Worm (Caenorhabditis elegans) whole organism, L1 larva: ENCODE results near the gene H06H21.8.

Source experiments
- Y116A8C.19 ChIP-seq: sonication (generic microtip); optimal IDR thresholded peaks from 2 replicates; lab custom pipeline; 2016; ENCODE audit warnings: missing compliant biosample characterization, missing genetic modification characterization, borderline replicate concordance
- aly-2 ChIP-seq: fragments of 150-350 bp; optimal IDR thresholded peaks from 2 replicates; lab custom pipeline; 2014; ENCODE audit warnings: missing biosample characterization, missing genetic modification characterization
- blmp-1 ChIP-seq: fragments of 150-350 bp; optimal IDR thresholded peaks from 2 replicates; lab custom pipeline; 2014; ENCODE audit warnings: missing biosample characterization, missing genetic modification characterization
- lin-14 ChIP-seq: fragments of 200-800 bp; sonication (Bioruptor generic); optimal IDR thresholded peaks from 2 replicates; lab custom pipeline; 2018; ENCODE audit warnings: mild to moderate bottlenecking, missing genetic modification characterization, moderate library complexity, missing compliant biosample characterization
- mep-1 ChIP-seq: fragments of 150-350 bp; optimal IDR thresholded peaks from 2 replicates; lab custom pipeline; 2014; ENCODE audit warnings: missing biosample characterization, missing genetic modification characterization
- nhr-28 ChIP-seq: fragments of 150-350 bp; optimal IDR thresholded peaks from 2 replicates; lab custom pipeline; 2014; ENCODE audit warnings: missing biosample characterization, missing genetic modification characterization
- rnt-1 ChIP-seq: sonication (generic microtip); optimal IDR thresholded peaks from 2 replicates; lab custom pipeline; 2016; ENCODE audit warnings: mild to moderate bottlenecking, missing genetic modification characterization, moderate library complexity, missing compliant biosample characterization
- snu-23 ChIP-seq: sonication (generic microtip); optimal IDR thresholded peaks from 2 replicates; lab custom pipeline; 2016; ENCODE audit warnings: missing genetic modification characterization, missing compliant biosample characterization
- zag-1 ChIP-seq: fragments of 150-350 bp; optimal IDR thresholded peaks from 2 replicates; lab custom pipeline; 2014; ENCODE audit warnings: missing biosample characterization, missing genetic modification characterization

DNA sequence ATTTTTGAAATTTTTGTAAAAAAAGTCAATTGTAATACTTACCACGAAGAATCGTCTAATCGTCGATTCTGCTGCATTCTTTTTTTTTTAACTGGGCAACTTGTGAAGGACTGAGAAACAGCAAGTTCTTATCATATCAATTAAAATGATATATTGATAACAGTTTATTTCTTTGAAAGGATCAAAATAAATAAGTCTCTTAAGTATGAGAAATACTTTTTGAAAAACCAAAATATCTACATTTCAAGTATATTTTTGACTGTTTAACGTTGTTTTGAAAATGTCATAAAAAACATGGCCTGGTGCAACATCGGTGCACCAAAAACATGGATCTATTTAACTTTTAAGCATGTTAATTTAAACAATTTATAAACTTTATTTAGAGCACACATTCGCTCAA is 35.3 kb upstream of the H06H21.8 start, which contains the start of gene Y17G9A.2:
- TF ChIP-seq rnt-1 (tag; lab: Kevin White, UChicago) (no peak), Y116A8C.19 (tag; lab: Kevin White, UChicago) (no peak), lin-14 (GFP tag; lab: Kevin White, UChicago) (no peak), snu-23 (no peak), aly-2 (no peak), blmp-1 (tag; lab: Kevin White, UChicago) (no peak), mep-1 (no peak), zag-1 (tag; lab: Kevin White, UChicago) (no peak), nhr-28 (tag; lab: Kevin White, UChicago) (no peak)
